Fruit fly (Drosophila melanogaster) Kc167 (cell line): ENCODE data around the gene CG4935.

Experiments
- h ChIP-seq: fragments of >200 bp; optimal IDR thresholded peaks from 3 replicates; lab custom pipeline; 2018; ENCODE audit warnings: missing external identifiers
- psq ChIP-seq: fragments of >200 bp; optimal IDR thresholded peaks from 2 replicates; lab custom pipeline; 2017; ENCODE audit warnings: missing external identifiers
- ttk ChIP-seq: sonication (Bioruptor generic); optimal IDR thresholded peaks from 2 replicates; lab custom pipeline; 2017; ENCODE audit warnings: missing external identifiers

dm6 chr2L:16302773-16303279, 40.9 kb downstream of the CG4935 start, which contains the start of gene GMF:
- TF ChIP-seq psq (lab: Kevin White, UChicago) (no peak), ttk (lab: Kevin White, UChicago) (no peak), h (no peak)
